In the genomic region with DNA sequence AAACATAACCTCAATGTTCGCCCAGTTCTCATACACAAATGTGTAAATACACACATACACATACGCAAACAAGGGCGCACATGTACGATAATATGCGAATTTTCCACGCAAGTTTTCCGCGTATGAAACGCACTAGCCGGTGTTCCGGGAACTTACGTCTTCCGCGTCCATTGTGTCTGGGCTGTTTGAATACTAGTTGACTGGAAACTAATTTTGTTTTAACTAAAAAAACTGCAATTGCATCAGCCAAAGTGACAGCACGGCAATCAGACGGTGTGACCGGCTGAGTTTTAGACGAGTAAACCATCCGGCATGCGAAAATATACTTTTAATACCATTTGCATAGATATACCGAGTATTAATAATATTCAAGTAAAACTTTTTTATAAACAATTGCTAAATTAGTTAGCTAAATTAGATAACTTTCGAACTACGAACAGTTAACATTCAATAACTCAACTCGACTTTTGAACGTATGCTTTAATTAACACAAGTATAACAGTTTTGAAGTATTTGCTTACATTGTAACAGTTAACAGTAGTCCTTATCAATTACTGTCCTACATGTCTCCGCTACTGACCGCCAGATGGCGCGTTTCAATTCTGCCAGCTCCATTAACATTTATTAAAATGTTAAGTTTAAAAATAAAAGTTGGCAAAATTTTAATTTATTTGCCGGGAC, we compare ENCODE assay signal across 3 fruit fly cellular contexts.
A peak's percentile ranks its signal among the peaks of the same experiment; 100 is the strongest.
TF ChIP-seq lines count a peak whose summit lies in the region.

A gene (minus strand): TSS at position 299 of the 681 bp plus-strand sequence.

TF ChIP-seq in whole organism, adult, 20 proteins besides CTCF, POLR2A, EP300 and RAD21 (continued from another document):
- TF ChIP-seq CG7101 (tag; optimal IDR thresholded peaks at IDR 0.05; lab: Kevin White, UChicago) (no peak), pad (GFP tag; optimal IDR thresholded peaks at IDR 0.05; lab: Kevin White, UChicago) (peak; percentile 15), cic (GFP tag; optimal IDR thresholded peaks at IDR 0.05; lab: Kevin White, UChicago) (peak; percentile 8)
TF ChIP-seq in whole organism, adult: peak in this region for 8.

TF ChIP-seq in whole organism, embryonic, 481 proteins besides CTCF, POLR2A, EP300 and RAD21 (continued from another document and continues in another):
- TF ChIP-seq CG1792 (GFP tag; optimal IDR thresholded peaks at IDR 0.05; lab: Kevin White, UChicago) (no peak), dysf (GFP tag; IDR thresholded peaks at IDR 0.05; lab: Robert Waterston, UW) (no peak; the same call in 2 of the 3 replicates), sima (GFP tag; optimal IDR thresholded peaks at IDR 0.05; lab: Kevin White, UChicago) (no peak), Stat92E (GFP tag; optimal IDR thresholded peaks at IDR 0.05; lab: Kevin White, UChicago) (peak in 1 of 3 experiments; percentile 12), zf30C (GFP tag; optimal IDR thresholded peaks at IDR 0.05; lab: Kevin White, UChicago) (no peak), cg (GFP tag; optimal IDR thresholded peaks at IDR 0.05; lab: Kevin White, UChicago) (peak; percentile 92), CG7556 (GFP tag; optimal IDR thresholded peaks at IDR 0.05; lab: Kevin White, UChicago) (no peak), Dip3 (GFP tag; optimal IDR thresholded peaks at IDR 0.05; lab: Kevin White, UChicago) (no peak), Dref (GFP tag; IDR thresholded peaks at IDR 0.05; lab: Robert Waterston, UW) (no peak), Bdp1 (GFP tag; optimal IDR thresholded peaks at IDR 0.05; lab: Kevin White, UChicago) (no peak), stwl (tag; optimal IDR thresholded peaks at IDR 0.05; lab: Kevin White, UChicago) (peak; percentile 46), Hmr (GFP tag; optimal IDR thresholded peaks at IDR 0.05; lab: Kevin White, UChicago) (peak; percentile 32), CG12391 (tag; optimal IDR thresholded peaks at IDR 0.05; lab: Kevin White, UChicago) (peak; percentile 44), CG12299 (tag; optimal IDR thresholded peaks at IDR 0.05; lab: Kevin White, UChicago) (no peak), Dfd (GFP tag; optimal IDR thresholded peaks at IDR 0.05; lab: Kevin White, UChicago) (no peak), grau (tag; optimal IDR thresholded peaks at IDR 0.05; lab: Kevin White, UChicago) (peak; percentile 43), gcm (GFP tag; optimal IDR thresholded peaks at IDR 0.05; lab: Kevin White, UChicago) (peak; percentile 22), phol (tag; optimal IDR thresholded peaks at IDR 0.05; lab: Kevin White, UChicago) (peak; percentile 5), CG11695 (GFP tag; IDR thresholded peaks at IDR 0.05; lab: Robert Waterston, UW) (no peak), Nf-YA (GFP tag; IDR thresholded peaks at IDR 0.05; lab: Robert Waterston, UW) (no peak), onecut (GFP tag; IDR thresholded peaks at IDR 0.05; lab: Robert Waterston, UW) (peak; percentile 53), vvl (GFP tag; IDR thresholded peaks at IDR 0.05; lab: Robert Waterston, UW) (peak; percentile 47; the same call in 1 of the 2 replicates), sqz (GFP tag; optimal IDR thresholded peaks at IDR 0.05; lab: Kevin White, UChicago) (peak; percentile 51), kah (GFP tag; optimal IDR thresholded peaks at IDR 0.05; lab: Kevin White, UChicago) (peak; percentile 43), CG4707 (GFP tag; optimal IDR thresholded peaks at IDR 0.05; lab: Kevin White, UChicago) (peak; percentile 70), CG5180 (GFP tag; optimal IDR thresholded peaks at IDR 0.05; lab: Kevin White, UChicago) (peak; percentile 8), CG2875 (GFP tag; optimal IDR thresholded peaks at IDR 0.05; lab: Kevin White, UChicago) (peak; percentile 4), fd3F (GFP tag; optimal IDR thresholded peaks at IDR 0.05; lab: Kevin White, UChicago) (no peak), fd64A (GFP tag; optimal IDR thresholded peaks at IDR 0.05; lab: Kevin White, UChicago) (no peak), CG1602 (GFP tag; optimal IDR thresholded peaks at IDR 0.05; lab: Kevin White, UChicago) (no peak), pfk (GFP tag; optimal IDR thresholded peaks at IDR 0.05; lab: Kevin White, UChicago) (peak; percentile 32), Dbx (GFP tag; IDR thresholded peaks at IDR 0.05; lab: Robert Waterston, UW) (no peak), CG6765 (GFP tag; optimal IDR thresholded peaks at IDR 0.05; lab: Kevin White, UChicago) (peak; percentile 33), CG14965 (GFP tag; optimal IDR thresholded peaks at IDR 0.05; lab: Kevin White, UChicago; ENCODE audit: borderline replicate concordance) (peak; percentile 98), HmgZ (tag; optimal IDR thresholded peaks at IDR 0.05; lab: Kevin White, UChicago) (no peak), gro (GFP tag; optimal IDR thresholded peaks at IDR 0.05; lab: Kevin White, UChicago) (peak; percentile 12), CG1603 (tag; optimal IDR thresholded peaks at IDR 0.05; lab: Kevin White, UChicago) (peak; percentile 37), CG13296 (GFP tag; optimal IDR thresholded peaks at IDR 0.05; lab: Kevin White, UChicago) (peak; percentile 64), ci (GFP tag; IDR thresholded peaks at IDR 0.05; lab: Robert Waterston, UW) (peak; percentile 72), hkb (optimal IDR thresholded peaks at IDR 0.05; lab: Kevin White, UChicago) (no peak), hkb (GFP tag; IDR thresholded peaks at IDR 0.05; lab: Robert Waterston, UW) (peak; percentile 68), CG32532 (GFP tag; IDR thresholded peaks at IDR 0.05; lab: Robert Waterston, UW) (peak; percentile 20; the same call in 1 of the 2 replicates), HmgD (GFP tag; optimal IDR thresholded peaks at IDR 0.05; lab: Kevin White, UChicago) (no peak), CG13287 (GFP tag; IDR thresholded peaks at IDR 0.05; lab: Robert Waterston, UW; ENCODE audit: partially characterized antibody) (peak; percentile 42; the same call in 1 of the 2 replicates), CG12071 (GFP tag; optimal IDR thresholded peaks at IDR 0.05; lab: Kevin White, UChicago) (peak; percentile 66), CG17361 (GFP tag; IDR thresholded peaks at IDR 0.05; lab: Robert Waterston, UW) (peak; percentile 39; the same call in 1 of the 3 replicates), tll (GFP tag; optimal IDR thresholded peaks at IDR 0.05; lab: Kevin White, UChicago) (no peak), Bteb2 (GFP tag; optimal IDR thresholded peaks at IDR 0.05; lab: Kevin White, UChicago) (no peak), Gsc (GFP tag; IDR thresholded peaks at IDR 0.05; lab: Robert Waterston, UW) (no peak), gce (GFP tag; IDR thresholded peaks at IDR 0.05; lab: Robert Waterston, UW) (0 out of 3 replicates have a peak, but pooled peaks have one; percentile 39), salm (tag; optimal IDR thresholded peaks at IDR 0.05; lab: Kevin White, UChicago) (no peak), ato (GFP tag; IDR thresholded peaks at IDR 0.05; lab: Robert Waterston, UW; ENCODE audit: partially characterized antibody) (no peak), CG15479 (GFP tag; optimal IDR thresholded peaks at IDR 0.05; lab: Kevin White, UChicago) (peak; percentile 14), CG33557 (GFP tag; optimal IDR thresholded peaks at IDR 0.05; lab: Kevin White, UChicago) (peak; percentile 29), lab (GFP tag; optimal IDR thresholded peaks at IDR 0.05; lab: Kevin White, UChicago) (peak; percentile 62), CkIIα-i1 (GFP tag; IDR thresholded peaks at IDR 0.05; lab: Robert Waterston, UW) (no peak), CG8944 (GFP tag; optimal IDR thresholded peaks at IDR 0.05; lab: Kevin White, UChicago) (no peak), CG10462 (GFP tag; optimal IDR thresholded peaks at IDR 0.05; lab: Kevin White, UChicago) (no peak), wek (GFP tag; optimal IDR thresholded peaks at IDR 0.05; lab: Kevin White, UChicago) (peak; percentile 2)

TF ChIP-seq in whole organism, prepupa, 60 proteins besides CTCF, POLR2A, EP300 and RAD21 (continued from another document):
- TF ChIP-seq CG11902 (GFP tag; optimal IDR thresholded peaks at IDR 0.05; lab: Kevin White, UChicago) (no peak), CG9139 (GFP tag; optimal IDR thresholded peaks at IDR 0.05; lab: Kevin White, UChicago) (no peak), fkh (GFP tag; optimal IDR thresholded peaks at IDR 0.05; lab: Kevin White, UChicago) (peak; percentile 88), Eip75B (GFP tag; optimal IDR thresholded peaks at IDR 0.05; lab: Kevin White, UChicago) (peak; percentile 16), CG7368 (GFP tag; optimal IDR thresholded peaks at IDR 0.05; lab: Kevin White, UChicago) (peak; percentile 6), CG6854 (GFP tag; optimal IDR thresholded peaks at IDR 0.05; lab: Kevin White, UChicago) (peak; percentile 37), Sox14 (GFP tag; optimal IDR thresholded peaks at IDR 0.05; lab: Kevin White, UChicago) (peak; percentile 18), CG10631 (GFP tag; optimal IDR thresholded peaks at IDR 0.05; lab: Kevin White, UChicago) (no peak), CG1621 (tag; optimal IDR thresholded peaks at IDR 0.05; lab: Kevin White, UChicago) (peak; percentile 1), Ets96B (tag; optimal IDR thresholded peaks at IDR 0.05; lab: Kevin White, UChicago) (no peak), topi (GFP tag; optimal IDR thresholded peaks at IDR 0.05; lab: Kevin White, UChicago) (peak; percentile 49), eg (GFP tag; IDR thresholded peaks at IDR 0.05; lab: Robert Waterston, UW) (no peak), CG10669 (GFP tag; optimal IDR thresholded peaks at IDR 0.05; lab: Kevin White, UChicago) (no peak), Sox15 (GFP tag; optimal IDR thresholded peaks at IDR 0.05; lab: Kevin White, UChicago) (no peak), CG6276 (GFP tag; optimal IDR thresholded peaks at IDR 0.05; lab: Kevin White, UChicago) (no peak), Met (GFP tag; optimal IDR thresholded peaks at IDR 0.05; lab: Kevin White, UChicago) (peak; percentile 74), ss (GFP tag; optimal IDR thresholded peaks at IDR 0.05; lab: Kevin White, UChicago) (no peak), esn (GFP tag; optimal IDR thresholded peaks at IDR 0.05; lab: Kevin White, UChicago) (peak; percentile 71), lz (GFP tag; optimal IDR thresholded peaks at IDR 0.05; lab: Kevin White, UChicago) (peak; percentile 11), CG8632 (GFP tag; optimal IDR thresholded peaks at IDR 0.05; lab: Kevin White, UChicago) (peak; percentile 15), net (GFP tag; optimal IDR thresholded peaks at IDR 0.05; lab: Kevin White, UChicago) (peak; percentile 62), CG34406 (GFP tag; optimal IDR thresholded peaks at IDR 0.05; lab: Kevin White, UChicago) (peak; percentile 14), vri (GFP tag; optimal IDR thresholded peaks at IDR 0.05; lab: Kevin White, UChicago) (peak; percentile 44), Hr38 (GFP tag; optimal IDR thresholded peaks at IDR 0.05; lab: Kevin White, UChicago) (no peak), CG6163 (GFP tag; IDR thresholded peaks at IDR 0.05; lab: Robert Waterston, UW) (no peak), Blimp-1 (GFP tag; optimal IDR thresholded peaks at IDR 0.05; lab: Kevin White, UChicago) (no peak), Lpt (GFP tag; optimal IDR thresholded peaks at IDR 0.05; lab: Kevin White, UChicago) (no peak), Gug (GFP tag; IDR thresholded peaks at IDR 0.05; lab: Robert Waterston, UW) (no peak), CG11294 (GFP tag; IDR thresholded peaks at IDR 0.05; lab: Robert Waterston, UW) (no peak), Smox (GFP tag; optimal IDR thresholded peaks at IDR 0.05; lab: Kevin White, UChicago) (peak; percentile 45), Hr4 (GFP tag; optimal IDR thresholded peaks at IDR 0.05; lab: Kevin White, UChicago) (peak; percentile 59), CG4318 (GFP tag; optimal IDR thresholded peaks at IDR 0.05; lab: Kevin White, UChicago) (no peak), CG8319 (GFP tag; optimal IDR thresholded peaks at IDR 0.05; lab: Kevin White, UChicago) (no peak), CG16779 (tag; optimal IDR thresholded peaks at IDR 0.05; lab: Kevin White, UChicago) (no peak), Hr39 (GFP tag; optimal IDR thresholded peaks at IDR 0.05; lab: Kevin White, UChicago) (peak; percentile 31), CG31627 (GFP tag; optimal IDR thresholded peaks at IDR 0.05; lab: Kevin White, UChicago) (peak; percentile 32), acj6 (GFP tag; optimal IDR thresholded peaks at IDR 0.05; lab: Kevin White, UChicago) (peak; percentile 48), fd59A (GFP tag; optimal IDR thresholded peaks at IDR 0.05; lab: Kevin White, UChicago) (no peak), Eip78C (GFP tag; lab: Kevin White, UChicago) (peak; percentile 52), Eip93F (GFP tag; optimal IDR thresholded peaks at IDR 0.05; lab: Kevin White, UChicago) (no peak), CG6808 (GFP tag; optimal IDR thresholded peaks at IDR 0.05; lab: Kevin White, UChicago) (peak; percentile 9), cyc (GFP tag; optimal IDR thresholded peaks at IDR 0.05; lab: Kevin White, UChicago) (peak; percentile 58)
TF ChIP-seq in whole organism, prepupa: peak in this region for 30.
